Worm (Caenorhabditis elegans) whole organism, L4 larva: ENCODE data around the gene kbp-2.

Source experiments
- F10B5.3 ChIP-seq: sonication (generic microtip); optimal IDR thresholded peaks from 2 replicates; lab custom pipeline; 2016; ENCODE audit warnings: mild to moderate bottlenecking, missing genetic modification characterization, missing compliant biosample characterization
- F26F4.8 ChIP-seq: fragments of 200-800 bp; sonication (Bioruptor generic); conservative IDR thresholded peaks from 2 replicates; pipeline ENCODE4 v1.3.6; 2022; ENCODE audit warnings: missing genetic modification characterization, missing compliant biosample characterization
- F49E8.2 ChIP-seq: sonication (generic microtip); optimal IDR thresholded peaks from 2 replicates; lab custom pipeline; 2016; ENCODE audit warnings: missing compliant biosample characterization, mild to moderate bottlenecking, missing genetic modification characterization, borderline replicate concordance
- T20F7.1 ChIP-seq: fragments of 200-800 bp; sonication (Bioruptor generic); optimal IDR thresholded peaks from 2 replicates; lab custom pipeline; 2018; ENCODE audit warnings: mild to moderate bottlenecking, missing genetic modification characterization, missing compliant biosample characterization
- T26A8.4 ChIP-seq: fragments of 200-800 bp; sonication (Bioruptor generic); IDR thresholded peaks from 2 replicates; pipeline ENCODE4 v1.3.6; 2022; ENCODE audit warnings: missing genetic modification characterization, missing compliant biosample characterization
- Y48G9A.11 ChIP-seq: fragments of 200-800 bp; sonication (Bioruptor generic); IDR thresholded peaks from 2 replicates; pipeline ENCODE4 v1.3.6; 2022; ENCODE audit warnings: missing genetic modification reagents, missing genetic modification characterization, missing compliant biosample characterization
- ZK337.2 ChIP-seq: fragments of 200-800 bp; sonication (Bioruptor generic); IDR thresholded peaks from 2 replicates; pipeline ENCODE4 v1.3.6; 2022; ENCODE audit warnings: missing genetic modification reagents, missing genetic modification characterization, missing compliant biosample characterization
- ZK546.5 ChIP-seq, 2 experiments: sonication (generic microtip); optimal IDR thresholded peaks; 2 replicates each; lab custom pipeline; 2017; ENCODE audit warnings: missing biosample characterization in 2 of 2, missing genetic modification characterization in 2 of 2
- aha-1 ChIP-seq: fragments of 150-350 bp; peaks from one replicate; lab custom pipeline; 2014; ENCODE audit warnings: missing biosample characterization, missing genetic modification characterization
- aly-2 ChIP-seq: sonication (generic microtip); optimal IDR thresholded peaks from 2 replicates; lab custom pipeline; 2018; ENCODE audit warnings: missing biosample characterization, missing genetic modification characterization
- ceh-28 ChIP-seq: fragments of 150-350 bp; optimal IDR thresholded peaks from 2 replicates; lab custom pipeline; 2014; ENCODE audit warnings: missing biosample characterization, missing genetic modification reagents, missing genetic modification characterization
- ces-1 ChIP-seq: fragments of 150-350 bp; sonication (generic microtip); optimal IDR thresholded peaks from 4 replicates; lab custom pipeline; 2014; ENCODE audit warnings: missing biosample characterization, missing genetic modification reagents, missing genetic modification characterization
- daf-12 ChIP-seq: fragments of 150-350 bp; optimal IDR thresholded peaks from 2 replicates; lab custom pipeline; 2014; ENCODE audit warnings: missing biosample characterization, missing genetic modification reagents, missing genetic modification characterization
- dmd-6 ChIP-seq: fragments of 200-800 bp; sonication (Bioruptor generic); IDR thresholded peaks from 2 replicates; pipeline ENCODE4 v1.3.6; 2022; ENCODE audit warnings: missing genetic modification reagents, missing genetic modification characterization, missing compliant biosample characterization
- dpl-1 ChIP-seq: fragments of 150-350 bp; optimal IDR thresholded peaks from 2 replicates; lab custom pipeline; 2014; ENCODE audit warnings: missing biosample characterization, missing genetic modification reagents, missing genetic modification characterization
- egl-27 ChIP-seq: sonication (generic microtip); optimal IDR thresholded peaks from 3 replicates; lab custom pipeline; 2017; ENCODE audit warnings: missing biosample characterization, missing genetic modification reagents, missing genetic modification characterization
- hlh-30 ChIP-seq: sonication (generic microtip); optimal IDR thresholded peaks from 2 replicates; lab custom pipeline; 2017; ENCODE audit warnings: antibody characterized with exemption, mild to moderate bottlenecking, missing genetic modification characterization, missing compliant biosample characterization; ENCODE audit not compliant: insufficient read depth
- lin-13 ChIP-seq: fragments of 150-350 bp; optimal IDR thresholded peaks from 2 replicates; lab custom pipeline; 2014; ENCODE audit warnings: missing biosample characterization, missing genetic modification reagents, missing genetic modification characterization
- lin-15B ChIP-seq: fragments of 150-350 bp; sonication (generic microtip); optimal IDR thresholded peaks from 3 replicates; lab custom pipeline; 2014; ENCODE audit warnings: missing biosample characterization, missing genetic modification characterization
- lin-38 ChIP-seq: fragments of 200-800 bp; sonication (Bioruptor generic); IDR thresholded peaks from 2 replicates; pipeline ENCODE4 v1.3.6; 2022; ENCODE audit warnings: missing genetic modification reagents, missing genetic modification characterization, missing compliant biosample characterization
- lin-39 ChIP-seq: fragments of 150-350 bp; optimal IDR thresholded peaks from 2 replicates; lab custom pipeline; 2014; ENCODE audit warnings: missing biosample characterization, missing genetic modification reagents, missing genetic modification characterization
- madf-9 ChIP-seq: fragments of 200-800 bp; sonication (Bioruptor generic); conservative IDR thresholded peaks from 2 replicates; pipeline ENCODE4 v1.3.6; 2022; ENCODE audit warnings: missing genetic modification reagents, missing genetic modification characterization, missing compliant biosample characterization
- mdt-29 ChIP-seq: fragments of 200-800 bp; sonication (Bioruptor generic); IDR thresholded peaks from 2 replicates; pipeline ENCODE4 v1.3.6; 2022; ENCODE audit warnings: missing genetic modification reagents, missing genetic modification characterization, missing compliant biosample characterization
- mep-1 ChIP-seq: fragments of 150-350 bp; sonication (generic microtip); optimal IDR thresholded peaks from 3 replicates; lab custom pipeline; 2014; ENCODE audit warnings: missing biosample characterization, missing genetic modification characterization
- nhr-102 ChIP-seq: sonication (generic microtip); optimal IDR thresholded peaks from 2 replicates; lab custom pipeline; 2016; ENCODE audit warnings: mild to moderate bottlenecking, missing genetic modification characterization, moderate library complexity, missing compliant biosample characterization
- nhr-28 ChIP-seq: fragments of 150-350 bp; optimal IDR thresholded peaks from 2 replicates; lab custom pipeline; 2014; ENCODE audit warnings: missing biosample characterization, missing genetic modification characterization
- nhr-48 ChIP-seq: sonication (generic microtip); optimal IDR thresholded peaks from 2 replicates; lab custom pipeline; 2016; ENCODE audit warnings: mild to moderate bottlenecking, missing genetic modification characterization, missing compliant biosample characterization
- php-3 ChIP-seq: fragments of 200-800 bp; sonication (Bioruptor generic); IDR thresholded peaks from 2 replicates; pipeline ENCODE4 v1.3.6; 2022; ENCODE audit warnings: missing genetic modification reagents, missing genetic modification characterization, missing compliant biosample characterization
- saeg-2 ChIP-seq: fragments of 200-800 bp; sonication (Bioruptor generic); IDR thresholded peaks from 2 replicates; pipeline ENCODE4 v1.3.6; 2022; ENCODE audit warnings: missing genetic modification reagents, missing genetic modification characterization, missing compliant biosample characterization
- set-16 ChIP-seq: fragments of 200-800 bp; sonication (Bioruptor generic); IDR thresholded peaks from 2 replicates; pipeline ENCODE4 v1.3.6; 2022; ENCODE audit warnings: missing genetic modification reagents, missing genetic modification characterization, missing compliant biosample characterization
- spr-1 ChIP-seq: sonication (generic microtip); optimal IDR thresholded peaks from 2 replicates; lab custom pipeline; 2016; ENCODE audit warnings: mild to moderate bottlenecking, missing genetic modification characterization, missing compliant biosample characterization
- unc-130 ChIP-seq: sonication (generic microtip); optimal IDR thresholded peaks from 2 replicates; lab custom pipeline; 2016; ENCODE audit warnings: missing genetic modification reagents, missing genetic modification characterization, missing compliant biosample characterization
- unc-62 ChIP-seq, 3 experiments: fragments of 150-350 bp in 1 of 3; sonication (generic microtip); optimal IDR thresholded peaks in 2 of 3; peaks in 1 of 3; 1 replicate in 1 of 3; 2 replicates in 2 of 3; lab custom pipeline; 2014 to 2017; ENCODE audit warnings: missing biosample characterization in 3 of 3, missing genetic modification characterization in 3 of 3, missing genetic modification reagents in 3 of 3, missing genotype in 1 of 3
- vab-7 ChIP-seq: fragments of 200-800 bp; sonication (Bioruptor generic); IDR thresholded peaks from 2 replicates; pipeline ENCODE4 v1.3.6; 2022; ENCODE audit warnings: missing genetic modification reagents, missing genetic modification characterization, missing compliant biosample characterization
- zag-1 ChIP-seq: fragments of 150-350 bp; optimal IDR thresholded peaks from 2 replicates; lab custom pipeline; 2014; ENCODE audit warnings: missing biosample characterization, missing genetic modification characterization
- zfp-2 ChIP-seq: sonication (generic microtip); optimal IDR thresholded peaks from 2 replicates; lab custom pipeline; 2016; ENCODE audit warnings: mild to moderate bottlenecking, missing genetic modification characterization, missing compliant biosample characterization
- zip-2 ChIP-seq: fragments of 150-350 bp; optimal IDR thresholded peaks from 2 replicates; lab custom pipeline; 2014; ENCODE audit warnings: missing biosample characterization, missing genetic modification characterization

The kbp-2 gene

ce11 chrIII:4899728-4900127 is 4.0 kb downstream of the kbp-2 start (continued):
- TF ChIP-seq T20F7.1 (GFP tag; lab: Kevin White, UChicago) = peak; percentile 95
- peak; percentile 98 for TF ChIP-seq T26A8.4 (GFP tag; lab: Robert Waterston, UW)
- no peak for TF ChIP-seq F49E8.2
- peak; percentile 96 for TF ChIP-seq set-16 (GFP tag; lab: Robert Waterston, UW)
- TF ChIP-seq zfp-2 (tag; lab: Kevin White, UChicago) = peak; percentile 96
- TF ChIP-seq saeg-2 (GFP tag; lab: Robert Waterston, UW) = peak; percentile 100
- peak; percentile 98 for TF ChIP-seq mdt-29 (GFP tag; lab: Robert Waterston, UW)
- TF ChIP-seq madf-9 (GFP tag; lab: Robert Waterston, UW) = peak; percentile 97
- TF ChIP-seq php-3 (GFP tag; lab: Robert Waterston, UW) = peak; percentile 97
- TF ChIP-seq ZK546.5 (tag; optimal IDR thresholded peaks at IDR 0.05; lab: Kevin White, UChicago) = peak in 1 of 2 experiments; percentile 59
- TF ChIP-seq vab-7 (GFP tag; lab: Robert Waterston, UW) = peak; percentile 97
- TF ChIP-seq unc-130 = peak; percentile 79
- TF ChIP-seq ceh-28 (tag; lab: Kevin White, UChicago) = peak; percentile 36
- peak; percentile 71 for TF ChIP-seq lin-15B (tag; lab: Kevin White, UChicago)
- TF ChIP-seq F10B5.3 (tag; lab: Kevin White, UChicago) = peak; percentile 88
- peak; percentile 93 for TF ChIP-seq dpl-1 (GFP tag; lab: Kevin White, UChicago)
- no peak for TF ChIP-seq daf-12 (tag; lab: Kevin White, UChicago)
- no peak for TF ChIP-seq lin-39 (tag; lab: Kevin White, UChicago)
- peak; percentile 81 for TF ChIP-seq Y48G9A.11 (GFP tag; lab: Robert Waterston, UW)
- peak; percentile 81; the same call in 1 of the 2 replicates for TF ChIP-seq ZK337.2 (GFP tag; lab: Robert Waterston, UW)
- peak; percentile 98 for TF ChIP-seq nhr-102 (tag; lab: Kevin White, UChicago)
- peak; percentile 62 for TF ChIP-seq egl-27 (tag; lab: Kevin White, UChicago)
- peak; percentile 75 for TF ChIP-seq F26F4.8
- peak; percentile 87 for TF ChIP-seq zip-2 (tag; lab: Kevin White, UChicago)

ce11 chrIII:4899035-4899578 is 4.6 kb downstream of the kbp-2 start, which contains the start of gene nhl-2:
TSS of gene nhl-2 (minus strand) at chrIII:4899085.
- peak; percentile 5; the same call in 1 of the 2 replicates for TF ChIP-seq dmd-6 (GFP tag; lab: Robert Waterston, UW)
- TF ChIP-seq spr-1 (tag; lab: Kevin White, UChicago) = no peak
- peak; percentile 76 for TF ChIP-seq hlh-30 (tag; lab: Kevin White, UChicago)
- no peak for TF ChIP-seq nhr-48 (tag; lab: Kevin White, UChicago)
- peak; percentile 50 for TF ChIP-seq aha-1 (tag; lab: Kevin White, UChicago)
- TF ChIP-seq ces-1 = no peak
- TF ChIP-seq aly-2 (tag; lab: Kevin White, UChicago) = no peak
- no peak for TF ChIP-seq mep-1 (tag; lab: Kevin White, UChicago)
- no peak for TF ChIP-seq zag-1 (tag; lab: Kevin White, UChicago)
- TF ChIP-seq unc-130 = no peak
- no peak for TF ChIP-seq lin-38
- TF ChIP-seq lin-13 = no peak

- TF ChIP-seq unc-62 (GFP tag; optimal IDR thresholded peaks at IDR 0.05 in 1 of 2; lab: Kevin White, UChicago) = peak in 1 of 2 experiments; percentile 91
- no peak for TF ChIP-seq unc-62 (tag; optimal IDR thresholded peaks at IDR 0.05; lab: Kevin White, UChicago)
- no peak for TF ChIP-seq nhr-28 (tag; lab: Kevin White, UChicago)
- TF ChIP-seq T20F7.1 (GFP tag; lab: Kevin White, UChicago) = no peak
- no peak for TF ChIP-seq nhr-102 (tag; lab: Kevin White, UChicago)
Observed at ce11 chrIII:4895313-4895712, 8.4 kb downstream of the kbp-2 start.
